Fruit fly (Drosophila melanogaster) whole organism: ENCODE results near the gene CG3222.

ENCODE experiments used
- CG8478 ChIP-seq: fragments of >200 bp; optimal IDR thresholded peaks from 2 replicates; lab custom pipeline; 2018; ENCODE audit warnings: inconsistent platforms
- Dll ChIP-seq: fragments of >200 bp; optimal IDR thresholded peaks from 2 replicates; lab custom pipeline; 2017
- EcR ChIP-seq, 2 experiments: fragments of >200 bp; optimal IDR thresholded peaks; 2 replicates each; lab custom pipeline; 2017; ENCODE audit warnings: missing biosample characterization in 2 of 2, missing genetic modification characterization in 2 of 2, missing genetic modification reagents in 2 of 2
- pan ChIP-seq: fragments of >200 bp; optimal IDR thresholded peaks from 2 replicates; lab custom pipeline; 2017
- psq ChIP-seq: fragments of >200 bp; optimal IDR thresholded peaks from 2 replicates; lab custom pipeline; 2017
- usp ChIP-seq: fragments of >200 bp; optimal IDR thresholded peaks from 2 replicates; lab custom pipeline; 2017; ENCODE audit warnings: missing biosample characterization, missing genetic modification characterization, mixed read lengths

CG3222 gene

DNA sequence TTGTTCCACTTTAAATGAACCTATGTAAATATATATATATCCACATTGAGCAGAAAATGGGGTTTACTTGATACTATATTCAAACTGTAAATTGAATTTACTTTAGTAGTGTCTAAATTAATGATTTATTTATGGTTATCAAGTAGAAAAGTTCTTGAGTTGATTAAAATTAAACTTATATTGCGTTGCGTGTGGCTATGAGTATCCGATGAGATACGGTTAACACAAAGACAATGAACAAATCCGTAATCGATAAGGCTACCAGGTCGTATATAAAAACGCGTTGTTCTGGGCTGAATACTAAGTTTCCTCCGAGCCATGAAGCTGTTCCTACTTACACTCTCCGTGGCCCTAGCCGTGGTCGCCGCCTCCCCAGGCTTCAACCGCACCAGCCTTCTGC, 40.2 kb downstream of the CG3222 start, which contains the start of gene CG18179:
Gene CG18179 (plus strand): TSS at position 301 of the 400 bp plus-strand sequence.
- no peak for TF ChIP-seq psq (lab: Kevin White, UChicago)
- no peak for TF ChIP-seq EcR (GFP tag; optimal IDR thresholded peaks at IDR 0.05; lab: Kevin White, UChicago)
- TF ChIP-seq pan (lab: Kevin White, UChicago) = no peak
- TF ChIP-seq Dll (lab: Kevin White, UChicago) = no peak
- no peak for TF ChIP-seq usp (GFP tag; lab: Kevin White, UChicago)
- no peak for TF ChIP-seq CG8478 (lab: Kevin White, UChicago)

DNA sequence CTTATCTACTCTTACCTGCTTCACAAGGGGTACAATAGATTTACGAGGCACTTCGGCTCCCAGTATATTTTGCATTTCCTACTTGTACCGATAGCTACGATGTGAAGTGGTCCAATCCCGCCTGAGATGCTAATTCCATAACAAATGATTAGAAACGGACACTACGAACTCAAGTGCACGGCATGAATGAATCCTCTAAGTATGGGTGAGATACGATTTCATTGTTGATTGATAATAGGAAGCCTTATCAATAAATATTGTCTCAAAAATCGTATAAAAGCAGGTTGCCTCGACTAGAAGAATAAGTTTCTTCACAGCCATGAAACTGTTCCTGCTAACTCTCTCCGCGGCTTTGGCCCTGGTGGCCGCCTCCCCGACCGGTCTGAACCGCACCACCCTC, 41.9 kb downstream of the CG3222 start, which contains the start of gene CG18180:
Gene CG18180 (plus strand): TSS at position 301 of the 400 bp plus-strand sequence.
- no peak for TF ChIP-seq usp (GFP tag; lab: Kevin White, UChicago)
- TF ChIP-seq CG8478 (lab: Kevin White, UChicago) = no peak
- TF ChIP-seq pan (lab: Kevin White, UChicago) = no peak
- no peak for TF ChIP-seq psq (lab: Kevin White, UChicago)
- no peak for TF ChIP-seq EcR (GFP tag; optimal IDR thresholded peaks at IDR 0.05; lab: Kevin White, UChicago)
- no peak for TF ChIP-seq Dll (lab: Kevin White, UChicago)

DNA sequence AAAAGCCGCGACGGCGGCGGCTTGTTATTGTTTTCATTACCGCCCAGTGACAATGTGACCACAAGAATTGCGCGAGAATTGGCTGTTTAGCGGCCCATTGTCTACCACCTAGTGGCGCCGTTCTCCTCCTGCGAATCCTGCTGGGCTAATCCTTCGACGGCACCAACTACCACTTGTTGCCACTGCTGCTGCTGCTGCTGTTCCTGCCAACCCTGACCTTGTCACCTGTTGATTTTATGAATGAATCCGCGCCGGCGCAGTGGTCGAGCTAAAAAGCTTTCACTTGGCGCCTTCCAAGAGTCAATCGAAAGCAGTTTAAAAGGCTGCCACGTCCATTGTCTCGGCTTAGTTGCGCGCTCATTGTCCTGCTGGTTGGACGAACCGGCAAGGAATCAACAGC, 45.0 kb downstream of the CG3222 start, which contains the start of gene CNMaR:
Gene CNMaR (plus strand): TSS at position 348 of the 400 bp plus-strand sequence.
- TF ChIP-seq EcR (GFP tag; optimal IDR thresholded peaks at IDR 0.05; lab: Kevin White, UChicago) (no peak), pan (lab: Kevin White, UChicago) (no peak), Dll (lab: Kevin White, UChicago) (no peak), usp (GFP tag; lab: Kevin White, UChicago) (no peak), psq (lab: Kevin White, UChicago) (no peak), CG8478 (lab: Kevin White, UChicago) (no peak)
